Worm (Caenorhabditis elegans): ENCODE results near the gene T05C1.5.

- TF ChIP-seq unc-62 (GFP tag; optimal IDR thresholded peaks at IDR 0.05) (no peak), unc-39 (tag; optimal IDR thresholded peaks at IDR 0.05) (no peak), nhr-12 (tag; optimal IDR thresholded peaks at IDR 0.05) (no peak), aly-2 (tag; optimal IDR thresholded peaks at IDR 0.05) (no peak), zag-1 (tag; optimal IDR thresholded peaks at IDR 0.05) (no peak), ztf-11 (tag; optimal IDR thresholded peaks at IDR 0.05) (no peak), lin-39 (tag; optimal IDR thresholded peaks at IDR 0.05) (no peak), snpc-4 (tag; optimal IDR thresholded peaks at IDR 0.05) (no peak), elt-3 (tag; optimal IDR thresholded peaks at IDR 0.05) (no peak), sem-4 (tag; optimal IDR thresholded peaks at IDR 0.05) (no peak), nhr-77 (tag; optimal IDR thresholded peaks at IDR 0.05) (no peak)
These were observed 30.3 kb downstream of the T05C1.5 start for ce11 chrII:4460297-4460696.

All from whole organism, L2 larva.